Worm (Caenorhabditis elegans) whole organism, young adult: Measurements from ENCODE around the gene cest-16.

Source experiments
- B0019.2 ChIP-seq: fragments of 200-800 bp; sonication (Bioruptor generic); conservative IDR thresholded peaks from 2 replicates; pipeline ENCODE4 v1.3.6; 2022; ENCODE audit warnings: missing genetic modification reagents, missing genetic modification characterization, missing compliant biosample characterization
- B0261.1 ChIP-seq: sonication (generic microtip); optimal IDR thresholded peaks from 2 replicates; lab custom pipeline; 2016; ENCODE audit warnings: mild to moderate bottlenecking, missing genetic modification characterization, moderate library complexity, missing compliant biosample characterization
- B0336.3 ChIP-seq: fragments of 200-800 bp; sonication (Bioruptor generic); IDR thresholded peaks from 2 replicates; pipeline ENCODE4 v1.3.6; 2022; ENCODE audit warnings: missing genetic modification characterization, missing compliant biosample characterization
- C06A6.2 ChIP-seq: fragments of 200-800 bp; sonication (Bioruptor generic); conservative IDR thresholded peaks from 2 replicates; pipeline ENCODE4 v1.3.6; 2022; ENCODE audit warnings: missing genetic modification characterization, missing compliant biosample characterization
- C17E4.6 ChIP-seq: fragments of 200-800 bp; sonication (Bioruptor generic); IDR thresholded peaks from 2 replicates; pipeline ENCODE4 v1.3.6; 2022; ENCODE audit warnings: missing genetic modification reagents, missing genetic modification characterization, missing compliant biosample characterization
- D2030.7 ChIP-seq: fragments of 200-800 bp; sonication (Bioruptor generic); IDR thresholded peaks from 2 replicates; pipeline ENCODE4 v1.3.6; 2022; ENCODE audit warnings: missing genetic modification reagents, missing genetic modification characterization, missing compliant biosample characterization
- F37B4.10 ChIP-seq: fragments of 200-800 bp; sonication (Bioruptor generic); IDR thresholded peaks from 2 replicates; pipeline ENCODE4 v1.3.6; 2022; ENCODE audit warnings: missing genetic modification characterization, missing compliant biosample characterization
- F52B5.7 ChIP-seq: sonication (generic microtip); optimal IDR thresholded peaks from 2 replicates; lab custom pipeline; 2016; ENCODE audit warnings: mild to moderate bottlenecking, missing genetic modification characterization, missing compliant biosample characterization
- F57C9.4 ChIP-seq: sonication (generic microtip); optimal IDR thresholded peaks from 2 replicates; lab custom pipeline; 2017; ENCODE audit warnings: mild to moderate bottlenecking, missing genetic modification characterization, missing compliant biosample characterization
- K12H6.12 ChIP-seq: fragments of 200-800 bp; sonication (Bioruptor generic); optimal IDR thresholded peaks from 2 replicates; lab custom pipeline; 2018; ENCODE audit warnings: mild to moderate bottlenecking, missing genetic modification characterization, missing compliant biosample characterization
- Y56A3A.18 ChIP-seq: fragments of 200-800 bp; sonication (Bioruptor generic); IDR thresholded peaks from 2 replicates; pipeline ENCODE4 v1.3.6; 2022; ENCODE audit warnings: missing genetic modification reagents, missing genetic modification characterization, missing compliant biosample characterization
- Y95B8A.8 ChIP-seq: fragments of 200-800 bp; sonication (Bioruptor generic); IDR thresholded peaks from 2 replicates; pipeline ENCODE4 v1.3.6; 2022; ENCODE audit warnings: missing genetic modification reagents, missing genetic modification characterization, missing compliant biosample characterization
- ZK185.1 ChIP-seq: sonication (generic microtip); optimal IDR thresholded peaks from 2 replicates; lab custom pipeline; 2016; ENCODE audit warnings: mild to moderate bottlenecking, missing genetic modification characterization, missing compliant biosample characterization; ENCODE audit not compliant: poor library complexity, severe bottlenecking
- akir-1 ChIP-seq: fragments of 200-800 bp; sonication (Bioruptor generic); optimal IDR thresholded peaks from 2 replicates; lab custom pipeline; 2018; ENCODE audit warnings: mild to moderate bottlenecking, missing genetic modification characterization, moderate library complexity, missing compliant biosample characterization
- attf-6 ChIP-seq: fragments of 200-800 bp; sonication (Bioruptor generic); IDR thresholded peaks from 2 replicates; pipeline ENCODE4 v1.3.6; 2022; ENCODE audit warnings: missing genetic modification reagents, missing genetic modification characterization, missing compliant biosample characterization
- bed-1 ChIP-seq: fragments of 200-800 bp; sonication (Bioruptor generic); IDR thresholded peaks from 2 replicates; pipeline ENCODE4 v1.3.6; 2022; ENCODE audit warnings: missing genetic modification reagents, missing genetic modification characterization, missing compliant biosample characterization
- ccch-3 ChIP-seq: fragments of 200-800 bp; sonication (Bioruptor generic); optimal IDR thresholded peaks from 2 replicates; lab custom pipeline; 2018; ENCODE audit warnings: mild to moderate bottlenecking, missing genetic modification characterization, missing compliant biosample characterization
- cebp-1 ChIP-seq, 2 experiments: fragments of 200-800 bp in 1 of 2; sonication (Bioruptor generic) in 1 of 2; sonication (generic microtip) in 1 of 2; IDR thresholded peaks in 1 of 2; optimal IDR thresholded peaks in 1 of 2; 2 replicates each; pipeline versions ENCODE4 v1.3.6 to Lab custom; 2017 to 2022; ENCODE audit warnings: missing compliant biosample characterization in 2 of 2, missing genetic modification characterization in 2 of 2, mild to moderate bottlenecking in 1 of 2, missing genetic modification reagents in 1 of 2, moderate library complexity in 1 of 2
- ceh-27 ChIP-seq: fragments of 200-800 bp; sonication (Bioruptor generic); optimal IDR thresholded peaks from 2 replicates; lab custom pipeline; 2018; ENCODE audit warnings: mild to moderate bottlenecking, missing genetic modification characterization, moderate library complexity, missing compliant biosample characterization
- ceh-58 ChIP-seq: fragments of 200-800 bp; sonication (Bioruptor generic); IDR thresholded peaks from 2 replicates; pipeline ENCODE4 v1.3.6; 2022; ENCODE audit warnings: missing genetic modification characterization, missing compliant biosample characterization
- dox-1 ChIP-seq: fragments of 200-800 bp; sonication (Bioruptor generic); IDR thresholded peaks from 2 replicates; pipeline ENCODE4 v1.3.6; 2022; ENCODE audit warnings: missing genetic modification reagents, missing genetic modification characterization, missing compliant biosample characterization
- dpl-1 ChIP-seq: fragments of 150-350 bp; optimal IDR thresholded peaks from 2 replicates; lab custom pipeline; 2014; ENCODE audit warnings: missing biosample characterization, missing genetic modification reagents, missing genetic modification characterization
- egrh-3 ChIP-seq: fragments of 200-800 bp; sonication (Bioruptor generic); IDR thresholded peaks from 2 replicates; pipeline ENCODE4 v1.3.6; 2022; ENCODE audit warnings: missing genetic modification reagents, missing genetic modification characterization, missing compliant biosample characterization
- ets-4 ChIP-seq: fragments of 200-800 bp; sonication (Bioruptor generic); optimal IDR thresholded peaks from 2 replicates; lab custom pipeline; 2018; ENCODE audit warnings: mild to moderate bottlenecking, missing genetic modification characterization, missing compliant biosample characterization
- fkh-3 ChIP-seq: sonication (generic microtip); optimal IDR thresholded peaks from 2 replicates; lab custom pipeline; 2016; ENCODE audit warnings: mild to moderate bottlenecking, missing genetic modification characterization, missing compliant biosample characterization
- hlh-12 ChIP-seq: sonication (generic microtip); optimal IDR thresholded peaks from 2 replicates; lab custom pipeline; 2016; ENCODE audit warnings: missing genetic modification characterization, missing compliant biosample characterization
- hmg-20 ChIP-seq: fragments of 200-800 bp; sonication (Bioruptor generic); IDR thresholded peaks from 2 replicates; pipeline ENCODE4 v1.3.6; 2022; ENCODE audit warnings: missing genetic modification reagents, missing genetic modification characterization, missing compliant biosample characterization
- hrde-1 ChIP-seq: sonication (generic microtip); optimal IDR thresholded peaks from 2 replicates; lab custom pipeline; 2016; ENCODE audit warnings: missing genetic modification characterization, mild to moderate bottlenecking, missing compliant biosample characterization, moderate library complexity, missing genotype, missing genetic modification reagents, borderline replicate concordance
- let-607 ChIP-seq, 2 experiments: fragments of 200-800 bp in 1 of 2; sonication (Bioruptor generic) in 1 of 2; sonication (generic microtip) in 1 of 2; optimal IDR thresholded peaks; 2 replicates each; lab custom pipeline; 2016 to 2018; ENCODE audit warnings: mild to moderate bottlenecking in 2 of 2, missing compliant biosample characterization in 2 of 2, missing genetic modification characterization in 2 of 2, moderate library complexity in 2 of 2, missing genotype in 1 of 2
- lin-35 ChIP-seq, 3 experiments: fragments of 150-350 bp in 2 of 3; sonication (generic microtip) in 1 of 3; optimal IDR thresholded peaks; 2 replicates each; lab custom pipeline; 2014 to 2018; ENCODE audit warnings: missing biosample characterization in 3 of 3, missing genetic modification characterization in 3 of 3, missing genetic modification reagents in 3 of 3
- lin-54 ChIP-seq: fragments of 200-800 bp; sonication (Bioruptor generic); optimal IDR thresholded peaks from 2 replicates; lab custom pipeline; 2018; ENCODE audit warnings: mild to moderate bottlenecking, missing genetic modification characterization, missing compliant biosample characterization
- madf-10 ChIP-seq: sonication (generic microtip); optimal IDR thresholded peaks from 2 replicates; lab custom pipeline; 2016; ENCODE audit warnings: mild to moderate bottlenecking, missing genetic modification characterization, missing compliant biosample characterization
- madf-8 ChIP-seq: fragments of 200-800 bp; sonication (Bioruptor generic); conservative IDR thresholded peaks from 2 replicates; pipeline ENCODE4 v1.3.6; 2022; ENCODE audit warnings: missing genetic modification reagents, missing genetic modification characterization, missing compliant biosample characterization
- mxl-1 ChIP-seq: sonication (generic microtip); optimal IDR thresholded peaks from 2 replicates; lab custom pipeline; 2016; ENCODE audit warnings: missing genetic modification characterization, missing compliant biosample characterization
- nfyb-1 ChIP-seq: fragments of 200-800 bp; sonication (Bioruptor generic); IDR thresholded peaks from 2 replicates; pipeline ENCODE4 v1.3.6; 2022; ENCODE audit warnings: missing genetic modification reagents, missing genetic modification characterization, missing compliant biosample characterization
- nhr-179 ChIP-seq: sonication (generic microtip); optimal IDR thresholded peaks from 2 replicates; lab custom pipeline; 2016; ENCODE audit warnings: mild to moderate bottlenecking, missing genetic modification characterization, missing compliant biosample characterization
- nhr-90 ChIP-seq: sonication (generic microtip); optimal IDR thresholded peaks from 2 replicates; lab custom pipeline; 2016; ENCODE audit warnings: missing genotype, mild to moderate bottlenecking, missing genetic modification characterization, missing compliant biosample characterization
- rec-8 ChIP-seq, 2 experiments: sonication (generic microtip); optimal IDR thresholded peaks; 2 replicates each; lab custom pipeline; 2016; ENCODE audit warnings: mild to moderate bottlenecking in 2 of 2, missing genetic modification characterization in 2 of 2, missing genetic modification reagents in 2 of 2, missing genotype in 2 of 2, missing biosample characterization in 1 of 2, missing compliant biosample characterization in 1 of 2, moderate library complexity in 1 of 2
- snpc-1.3 ChIP-seq: sonication (generic microtip); optimal IDR thresholded peaks from 2 replicates; lab custom pipeline; 2017; ENCODE audit warnings: missing genetic modification characterization, mild to moderate bottlenecking, missing compliant biosample characterization, antibody characterized with exemption, moderate library complexity, missing genotype, missing genetic modification reagents; ENCODE audit not compliant: insufficient read depth
- tbx-9 ChIP-seq: sonication (generic microtip); optimal IDR thresholded peaks from 2 replicates; lab custom pipeline; 2016; ENCODE audit warnings: borderline replicate concordance, missing genetic modification characterization, inconsistent platforms, missing compliant biosample characterization
- tlf-1 ChIP-seq: fragments of 200-800 bp; sonication (Bioruptor generic); optimal IDR thresholded peaks from 2 replicates; lab custom pipeline; 2018; ENCODE audit warnings: mild to moderate bottlenecking, missing genetic modification characterization, missing compliant biosample characterization
- zfh-2 ChIP-seq: fragments of 200-800 bp; sonication (Bioruptor generic); conservative IDR thresholded peaks from 2 replicates; pipeline ENCODE4 v1.3.6; 2022; ENCODE audit warnings: missing genetic modification reagents, missing genetic modification characterization, missing compliant biosample characterization
- zim-3 ChIP-seq: sonication (generic microtip); optimal IDR thresholded peaks from 2 replicates; lab custom pipeline; 2017; ENCODE audit warnings: mild to moderate bottlenecking, missing genetic modification characterization, moderate library complexity, missing compliant biosample characterization
- ztf-18 ChIP-seq: sonication (generic microtip); optimal IDR thresholded peaks from 2 replicates; lab custom pipeline; 2016; ENCODE audit warnings: missing genotype, mild to moderate bottlenecking, missing genetic modification characterization, missing compliant biosample characterization
- ztf-22 ChIP-seq: fragments of 200-800 bp; sonication (Bioruptor generic); optimal IDR thresholded peaks from 2 replicates; lab custom pipeline; 2018; ENCODE audit warnings: mild to moderate bottlenecking, missing genetic modification characterization, moderate library complexity, missing compliant biosample characterization
- ztf-25 ChIP-seq: fragments of 200-800 bp; sonication (Bioruptor generic); IDR thresholded peaks from 2 replicates; pipeline ENCODE4 v1.3.6; 2022; ENCODE audit warnings: missing genetic modification reagents, missing genetic modification characterization, missing compliant biosample characterization

The cest-16 gene

ce11 chrX:6296402-6296844 is 3.3 kb upstream of the cest-16 start (continued):
- TF ChIP-seq nhr-179 (tag; lab: Kevin White, UChicago) (peak; percentile 89), ztf-25 (0 out of 2 replicates have a peak, but pooled peaks have one; percentile 58), ztf-18 (tag; lab: Kevin White, UChicago) (peak; percentile 78), ceh-58 (0 out of 2 replicates have a peak, but pooled peaks have one; percentile 54), ztf-22 (peak; percentile 96), nfyb-1 (GFP tag; lab: Robert Waterston, UW) (peak; percentile 98), ZK185.1 (tag; lab: Kevin White, UChicago) (peak; percentile 99), B0336.3 (GFP tag; lab: Robert Waterston, UW) (peak; percentile 100), bed-1 (GFP tag; lab: Robert Waterston, UW) (peak; percentile 88; the same call in 1 of the 2 replicates), F57C9.4 (tag; lab: Kevin White, UChicago) (peak; percentile 69), rec-8 (tag; optimal IDR thresholded peaks at IDR 0.05; lab: Kevin White, UChicago) (peak; percentile 17 to 66), cebp-1 (GFP tag; IDR thresholded peaks at IDR 0.05; lab: Robert Waterston, UW) (peak; percentile 82), cebp-1 (tag; optimal IDR thresholded peaks at IDR 0.05; lab: Kevin White, UChicago) (peak; percentile 98), F52B5.7 (tag; lab: Kevin White, UChicago) (peak; percentile 96), Y95B8A.8 (GFP tag; lab: Robert Waterston, UW) (0 out of 2 replicates have a peak, but pooled peaks have one; percentile 48), ceh-27 (peak; percentile 99), let-607 (tag; optimal IDR thresholded peaks at IDR 0.05; lab: Kevin White, UChicago) (peak; percentile 80 to 95), dpl-1 (GFP tag; lab: Kevin White, UChicago) (peak; percentile 19), attf-6 (GFP tag; lab: Robert Waterston, UW) (0 out of 2 replicates have a peak, but pooled peaks have one; percentile 54), hlh-12 (tag; lab: Kevin White, UChicago) (no peak), B0261.1 (tag; lab: Kevin White, UChicago) (peak; percentile 64), ccch-3 (GFP tag; lab: Kevin White, UChicago) (peak; percentile 96), C17E4.6 (GFP tag; lab: Robert Waterston, UW) (peak; percentile 94), Y56A3A.18 (GFP tag; lab: Robert Waterston, UW) (peak; percentile 100), ets-4 (GFP tag; lab: Kevin White, UChicago) (peak; percentile 98), B0019.2 (no peak), lin-35 (GFP tag; optimal IDR thresholded peaks at IDR 0.05; lab: Kevin White, UChicago) (peak in 2 of 3 experiments; percentile 94 to 98), fkh-3 (tag; lab: Kevin White, UChicago) (no peak), snpc-1.3 (tag; lab: Kevin White, UChicago) (no peak), nhr-90 (tag; lab: Kevin White, UChicago) (peak; percentile 98), mxl-1 (tag; lab: Kevin White, UChicago) (no peak), akir-1 (peak; percentile 91), zfh-2 (GFP tag; lab: Robert Waterston, UW) (no peak; the same call in 1 of the 2 replicates), tlf-1 (GFP tag; lab: Kevin White, UChicago) (peak; percentile 99), hrde-1 (tag; lab: Kevin White, UChicago) (peak; percentile 52), dox-1 (GFP tag; lab: Robert Waterston, UW) (peak; percentile 99), madf-8 (GFP tag; lab: Robert Waterston, UW) (no peak), zim-3 (no peak), madf-10 (tag; lab: Kevin White, UChicago) (peak; percentile 97), hmg-20 (peak; percentile 98), F37B4.10 (peak; percentile 97), D2030.7 (GFP tag; lab: Robert Waterston, UW) (0 out of 2 replicates have a peak, but pooled peaks have one; percentile 34), K12H6.12 (peak; percentile 99), tbx-9 (tag; lab: Kevin White, UChicago) (no peak), lin-54 (GFP tag; lab: Kevin White, UChicago) (peak; percentile 93), egrh-3 (GFP tag; lab: Robert Waterston, UW) (peak; percentile 61), C06A6.2 (GFP tag; lab: Robert Waterston, UW) (peak; percentile 98)
